Worm (Caenorhabditis elegans): Measurements from ENCODE around the gene F09E5.7.

- TF ChIP-seq him-1 (tag; optimal IDR thresholded peaks at IDR 0.05) (no peak), dao-5 (tag; optimal IDR thresholded peaks at IDR 0.05) (no peak)
Measured at ce11 chrII:5321718-5322286, 30.1 kb upstream of the F09E5.7 start.
